Worm (Caenorhabditis elegans) whole organism, late embryonic: Measurements from ENCODE around the gene R07C3.3.
"Not testable (repeated sequence)": the region's sequence is repeated elsewhere in the genome, so short reads cannot be mapped to it uniquely, and the experiment has no call there.

Experiments used
- C08G9.2 ChIP-seq: sonication (generic microtip); optimal IDR thresholded peaks from 2 replicates; lab custom pipeline; 2016; ENCODE audit warnings: mild to moderate bottlenecking, missing genetic modification characterization, moderate library complexity, missing compliant biosample characterization
- C38D4.7 ChIP-seq: fragments of 200-800 bp; sonication (Bioruptor generic); optimal IDR thresholded peaks from 2 replicates; lab custom pipeline; 2018; ENCODE audit warnings: mild to moderate bottlenecking, missing genetic modification characterization, moderate library complexity, missing compliant biosample characterization
- K09A11.1 ChIP-seq: sonication (generic microtip); optimal IDR thresholded peaks from 2 replicates; lab custom pipeline; 2017; ENCODE audit warnings: antibody characterized with exemption, mild to moderate bottlenecking, missing genetic modification characterization, missing compliant biosample characterization; ENCODE audit not compliant: insufficient read depth
- T23F11.4 ChIP-seq: fragments of 200-800 bp; sonication (Bioruptor generic); optimal IDR thresholded peaks from 2 replicates; lab custom pipeline; 2018; ENCODE audit warnings: mild to moderate bottlenecking, missing genetic modification characterization, missing compliant biosample characterization
- Y22D7AL.16 ChIP-seq: sonication (generic microtip); optimal IDR thresholded peaks from 2 replicates; lab custom pipeline; 2016; ENCODE audit warnings: missing genetic modification characterization, missing compliant biosample characterization
- ama-1 ChIP-seq: fragments of 150-350 bp; optimal IDR thresholded peaks from 2 replicates; lab custom pipeline; 2014
- ceh-14 ChIP-seq: sonication (generic microtip); optimal IDR thresholded peaks from 2 replicates; lab custom pipeline; 2016; ENCODE audit warnings: missing genotype, missing genetic modification characterization, missing compliant biosample characterization
- ceh-18 ChIP-seq: sonication (generic microtip); optimal IDR thresholded peaks from 2 replicates; lab custom pipeline; 2016; ENCODE audit warnings: missing genetic modification characterization, missing compliant biosample characterization
- ceh-19 ChIP-seq: fragments of 200-800 bp; sonication (Bioruptor generic); optimal IDR thresholded peaks from 2 replicates; lab custom pipeline; 2018; ENCODE audit warnings: mild to moderate bottlenecking, missing genetic modification characterization, missing compliant biosample characterization
- ceh-2 ChIP-seq: sonication (generic microtip); optimal IDR thresholded peaks from 2 replicates; lab custom pipeline; 2016; ENCODE audit warnings: missing genotype, missing genetic modification characterization, missing compliant biosample characterization
- ceh-22 ChIP-seq: sonication (generic microtip); optimal IDR thresholded peaks from 2 replicates; lab custom pipeline; 2017; ENCODE audit warnings: missing biosample characterization, missing genetic modification characterization
- ceh-24 ChIP-seq: sonication (generic microtip); optimal IDR thresholded peaks from 2 replicates; lab custom pipeline; 2016; ENCODE audit warnings: mild to moderate bottlenecking, missing genetic modification characterization, missing compliant biosample characterization
- ceh-30 ChIP-seq: fragments of 150-350 bp; optimal IDR thresholded peaks from 2 replicates; lab custom pipeline; 2014; ENCODE audit warnings: missing biosample characterization, missing genetic modification characterization
- ceh-9 ChIP-seq: sonication (generic microtip); optimal IDR thresholded peaks from 2 replicates; lab custom pipeline; 2016; ENCODE audit warnings: mild to moderate bottlenecking, missing genetic modification characterization, inconsistent platforms, missing compliant biosample characterization
- che-1 ChIP-seq: sonication (generic microtip); optimal IDR thresholded peaks from 2 replicates; lab custom pipeline; 2016; ENCODE audit warnings: mild to moderate bottlenecking, missing genetic modification characterization, missing compliant biosample characterization
- dve-1 ChIP-seq: sonication (generic microtip); optimal IDR thresholded peaks from 2 replicates; lab custom pipeline; 2017; ENCODE audit warnings: antibody characterized with exemption, mild to moderate bottlenecking, missing genetic modification characterization, missing compliant biosample characterization
- ets-4 ChIP-seq: sonication (generic microtip); optimal IDR thresholded peaks from 2 replicates; lab custom pipeline; 2016; ENCODE audit warnings: missing genetic modification characterization, missing compliant biosample characterization
- eyg-1 ChIP-seq: sonication (generic microtip); optimal IDR thresholded peaks from 2 replicates; lab custom pipeline; 2016; ENCODE audit warnings: missing genotype, missing genetic modification characterization, missing compliant biosample characterization
- fkh-10 ChIP-seq: fragments of 150-350 bp; optimal IDR thresholded peaks from 2 replicates; lab custom pipeline; 2014; ENCODE audit warnings: missing biosample characterization, missing genetic modification reagents, missing genetic modification characterization
- hlh-13 ChIP-seq: fragments of 200-800 bp; sonication (Bioruptor generic); optimal IDR thresholded peaks from 2 replicates; lab custom pipeline; 2018; ENCODE audit warnings: mild to moderate bottlenecking, missing genetic modification characterization, missing compliant biosample characterization
- hlh-15 ChIP-seq: sonication (generic microtip); optimal IDR thresholded peaks from 2 replicates; lab custom pipeline; 2016; ENCODE audit warnings: missing genetic modification characterization, missing compliant biosample characterization
- hlh-30 ChIP-seq: sonication (generic microtip); optimal IDR thresholded peaks from 2 replicates; lab custom pipeline; 2017; ENCODE audit warnings: antibody characterized with exemption, missing genetic modification characterization, missing compliant biosample characterization; ENCODE audit not compliant: insufficient read depth
- hlh-6 ChIP-seq: sonication (generic microtip); optimal IDR thresholded peaks from 2 replicates; lab custom pipeline; 2016; ENCODE audit warnings: missing genotype, missing genetic modification characterization, missing compliant biosample characterization
- lim-6 ChIP-seq: sonication (generic microtip); optimal IDR thresholded peaks from 2 replicates; lab custom pipeline; 2016; ENCODE audit warnings: missing genetic modification characterization, missing compliant biosample characterization
- lin-11 ChIP-seq: fragments of 200-800 bp; sonication (Bioruptor generic); optimal IDR thresholded peaks from 2 replicates; lab custom pipeline; 2018; ENCODE audit warnings: mild to moderate bottlenecking, missing genetic modification characterization, missing compliant biosample characterization
- mec-3 ChIP-seq: sonication (generic microtip); optimal IDR thresholded peaks from 2 replicates; lab custom pipeline; 2016; ENCODE audit warnings: borderline replicate concordance, missing genetic modification characterization, missing compliant biosample characterization
- nhr-11 ChIP-seq: fragments of 150-350 bp; optimal IDR thresholded peaks from 2 replicates; lab custom pipeline; 2014; ENCODE audit warnings: missing biosample characterization, missing genetic modification characterization
- pag-3 ChIP-seq: sonication (generic microtip); optimal IDR thresholded peaks from 2 replicates; lab custom pipeline; 2016; ENCODE audit warnings: missing compliant biosample characterization, missing genetic modification characterization, borderline replicate concordance
- pha-4 ChIP-seq: fragments of 150-350 bp; optimal IDR thresholded peaks from 2 replicates; lab custom pipeline; 2018; ENCODE audit warnings: missing biosample characterization, missing genetic modification reagents, missing genetic modification characterization
- pros-1 ChIP-seq: fragments of 150-350 bp; optimal IDR thresholded peaks from 2 replicates; lab custom pipeline; 2014; ENCODE audit warnings: missing biosample characterization, missing genetic modification reagents, missing genetic modification characterization
- rnt-1 ChIP-seq: sonication (generic microtip); optimal IDR thresholded peaks from 2 replicates; lab custom pipeline; 2016; ENCODE audit warnings: missing genetic modification characterization, missing compliant biosample characterization
- sox-2 ChIP-seq: fragments of 200-800 bp; sonication (Bioruptor generic); IDR thresholded peaks from 2 replicates; pipeline ENCODE4 v1.3.6; 2022; ENCODE audit warnings: missing genetic modification reagents, missing genetic modification characterization, missing compliant biosample characterization
- ttx-3 ChIP-seq: sonication (generic microtip); optimal IDR thresholded peaks from 2 replicates; lab custom pipeline; 2016; ENCODE audit warnings: missing genetic modification reagents, missing genetic modification characterization, missing compliant biosample characterization
- unc-3 ChIP-seq, 2 experiments: fragments of 200-800 bp in 1 of 2; sonication (Bioruptor generic) in 1 of 2; sonication (generic microtip) in 1 of 2; conservative IDR thresholded peaks in 1 of 2; optimal IDR thresholded peaks in 1 of 2; 2 replicates each; pipeline versions ENCODE4 v1.3.6 to Lab custom; 2016 to 2022; ENCODE audit warnings: missing compliant biosample characterization in 2 of 2, missing genetic modification characterization in 2 of 2, missing genetic modification reagents in 1 of 2
- unc-42 ChIP-seq: sonication (generic microtip); optimal IDR thresholded peaks from 2 replicates; lab custom pipeline; 2016; ENCODE audit warnings: missing genotype, missing genetic modification characterization, missing compliant biosample characterization
- unc-55 ChIP-seq: sonication (generic microtip); optimal IDR thresholded peaks from 2 replicates; lab custom pipeline; 2017; ENCODE audit warnings: missing biosample characterization, missing genetic modification reagents, missing genetic modification characterization

R07C3.3 gene

DNA sequence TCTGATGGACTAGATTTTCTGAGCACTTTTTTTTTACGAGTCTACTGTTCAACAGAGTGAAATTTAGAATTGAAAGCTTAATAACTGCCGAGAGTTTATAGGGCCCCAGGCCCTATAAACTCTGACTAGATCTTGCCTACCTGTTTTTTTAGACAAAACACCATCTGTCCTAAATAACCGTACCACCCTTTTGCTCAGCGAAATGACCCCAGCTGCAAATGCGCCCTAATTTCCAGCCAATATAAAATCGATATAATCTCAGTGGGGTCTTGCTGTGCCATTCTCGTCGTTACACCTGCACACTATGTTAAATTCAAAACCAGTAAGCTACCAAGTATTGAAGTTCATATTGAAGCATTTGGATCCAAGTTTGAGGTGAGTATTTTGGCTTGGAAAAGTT lies 35.4 kb downstream of the R07C3.3 start, which contains the start of gene fbxc-14:
fbxc-14 (plus strand) TSS at position 301 of the 400 bp plus-strand sequence.
- no peak for TF ChIP-seq pha-4 (tag; lab: Kevin White, UChicago)
- no peak for TF ChIP-seq pros-1 (tag; lab: Kevin White, UChicago)
- no peak for TF ChIP-seq ceh-19
- no peak for TF ChIP-seq pag-3 (tag; lab: Kevin White, UChicago)
- TF ChIP-seq hlh-30 (tag; lab: Kevin White, UChicago), result no peak
- TF ChIP-seq unc-55 (GFP tag; lab: Kevin White, UChicago), result no peak
- no peak for TF ChIP-seq K09A11.1 (tag; lab: Kevin White, UChicago)
- TF ChIP-seq hlh-13 (GFP tag; lab: Kevin White, UChicago), result no peak
- no peak for TF ChIP-seq mec-3 (tag; lab: Kevin White, UChicago)
- no peak for TF ChIP-seq eyg-1 (tag; lab: Kevin White, UChicago)

DNA sequence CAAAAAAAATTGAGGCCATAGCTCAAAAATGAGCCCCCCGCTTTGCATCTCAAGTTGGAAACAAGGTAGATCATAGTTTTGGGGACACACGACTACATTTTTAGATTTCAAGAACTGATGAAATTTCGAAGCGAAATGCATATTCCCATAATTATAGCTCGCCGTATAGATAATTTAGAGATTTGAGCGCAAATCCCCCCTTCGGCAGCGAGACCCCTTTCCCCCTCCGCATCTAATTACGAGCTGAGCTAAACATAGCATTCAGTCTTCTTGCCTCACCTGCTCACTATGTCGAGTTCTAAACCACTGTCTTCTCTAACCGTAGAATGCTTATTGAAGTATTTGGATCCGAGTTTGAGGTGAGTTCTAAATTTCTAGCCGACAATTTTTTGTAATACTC lies 40.5 kb downstream of the R07C3.3 start, which contains the start of the genes fbxc-17 and fbxc-15:
fbxc-17 (minus strand) TSS at position 101 of the 400 bp plus-strand sequence.
fbxc-15 (plus strand) TSS at position 289 of the 400 bp plus-strand sequence.
- TF ChIP-seq unc-3 (GFP tag; conservative IDR thresholded peaks at IDR 0.05; lab: Robert Waterston, UW), result no peak
- TF ChIP-seq unc-3 (tag; optimal IDR thresholded peaks at IDR 0.05; lab: Kevin White, UChicago), result no peak
- no peak for TF ChIP-seq hlh-15 (tag; lab: Kevin White, UChicago)
- TF ChIP-seq lim-6 (tag; lab: Kevin White, UChicago), result no peak
- TF ChIP-seq ets-4 (tag; lab: Kevin White, UChicago), result no peak
- TF ChIP-seq C38D4.7 (GFP tag; lab: Kevin White, UChicago), result no peak
- TF ChIP-seq ceh-18 (tag; lab: Kevin White, UChicago), result no peak
- TF ChIP-seq ceh-22 (tag; lab: Kevin White, UChicago), result no peak
- TF ChIP-seq lin-11 (tag; lab: Kevin White, UChicago), result no peak
- no peak for TF ChIP-seq K09A11.1 (tag; lab: Kevin White, UChicago)
- TF ChIP-seq ama-1 (lab: Kevin White, UChicago), result no peak
- no peak for TF ChIP-seq pros-1 (tag; lab: Kevin White, UChicago)
- TF ChIP-seq nhr-11 (tag; lab: Kevin White, UChicago), result no peak
- TF ChIP-seq unc-42 (tag; lab: Kevin White, UChicago), result no peak
- no peak for TF ChIP-seq rnt-1 (tag; lab: Kevin White, UChicago)
- TF ChIP-seq ceh-9 (tag; lab: Kevin White, UChicago), result no peak
- TF ChIP-seq hlh-30 (tag; lab: Kevin White, UChicago), result no peak
- TF ChIP-seq che-1 (tag; lab: Kevin White, UChicago), result no peak

DNA sequence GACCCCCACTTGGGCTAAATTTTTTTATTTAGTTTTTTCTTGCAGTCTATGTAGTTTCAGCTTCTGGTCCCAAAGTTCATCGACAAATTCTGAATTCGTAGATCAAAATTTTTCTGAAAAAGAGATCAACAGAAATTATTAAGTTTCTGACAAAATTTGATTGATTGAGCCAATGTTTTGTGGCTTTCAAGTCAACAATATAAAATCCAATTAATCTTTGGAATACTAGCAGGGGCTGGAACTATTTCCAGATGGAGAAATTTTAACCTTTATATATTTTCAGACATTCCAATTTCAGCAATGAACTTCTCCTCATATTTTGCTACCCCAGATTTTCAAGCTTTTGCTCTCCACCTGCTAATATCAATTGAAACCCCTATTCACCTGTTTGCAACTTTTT lies 44.2 kb downstream of the R07C3.3 start, which contains the start of gene srh-274:
srh-274 (plus strand) TSS at position 301 of the 400 bp plus-strand sequence.
- TF ChIP-seq hlh-6 (tag; lab: Kevin White, UChicago), result no peak
- no peak for TF ChIP-seq ets-4 (tag; lab: Kevin White, UChicago)
- TF ChIP-seq ceh-24, result no peak
- no peak for TF ChIP-seq fkh-10 (GFP tag; lab: Kevin White, UChicago)
- TF ChIP-seq ceh-14, result no peak
- no peak for TF ChIP-seq ceh-22 (tag; lab: Kevin White, UChicago)
- no peak for TF ChIP-seq ceh-30 (tag; lab: Kevin White, UChicago)
- TF ChIP-seq sox-2, result no peak
- no peak for TF ChIP-seq Y22D7AL.16 (tag; lab: Kevin White, UChicago)
- TF ChIP-seq ttx-3 (tag; lab: Kevin White, UChicago), result no peak
- TF ChIP-seq dve-1 (tag; lab: Kevin White, UChicago), result no peak
- TF ChIP-seq C08G9.2 (tag; lab: Kevin White, UChicago), result no peak
- TF ChIP-seq T23F11.4, result no peak

DNA sequence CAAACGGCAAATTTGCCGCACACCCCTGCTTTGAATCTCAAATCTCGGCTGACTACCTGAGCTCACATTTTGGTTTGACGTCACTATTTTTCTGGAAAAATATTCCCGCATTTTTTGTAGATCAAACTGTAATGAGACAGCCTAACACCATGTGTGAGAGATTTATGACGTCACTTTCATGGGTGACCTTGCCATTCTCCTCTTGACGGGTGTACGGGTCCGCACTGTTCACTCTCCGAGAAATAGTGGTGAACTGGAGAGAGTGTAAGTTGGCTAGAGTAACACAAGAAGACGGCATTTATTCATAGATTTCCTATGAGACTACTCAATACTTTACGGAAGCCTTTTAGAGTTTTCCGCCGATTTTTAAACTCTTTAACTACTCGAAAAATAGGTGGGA lies 47.1 kb downstream of the R07C3.3 start, which contains the start of gene fbxc-40:
fbxc-40 (plus strand) TSS at position 301 of the 400 bp plus-strand sequence.
- not testable (repeated sequence) for TF ChIP-seq ceh-2, ceh-9, pros-1 (tag; lab: Kevin White, UChicago)
